Fruit fly (Drosophila melanogaster) whole organism: ENCODE data around the gene CG18666.

Experiments
- CG8478 ChIP-seq: fragments of >200 bp; optimal IDR thresholded peaks from 2 replicates; lab custom pipeline; 2018; ENCODE audit warnings: inconsistent platforms
- Dll ChIP-seq: fragments of >200 bp; optimal IDR thresholded peaks from 2 replicates; lab custom pipeline; 2017
- pan ChIP-seq: fragments of >200 bp; optimal IDR thresholded peaks from 2 replicates; lab custom pipeline; 2017
- psq ChIP-seq: fragments of >200 bp; optimal IDR thresholded peaks from 2 replicates; lab custom pipeline; 2017
- usp ChIP-seq: fragments of >200 bp; optimal IDR thresholded peaks from 2 replicates; lab custom pipeline; 2017; ENCODE audit warnings: missing biosample characterization, missing genetic modification characterization, mixed read lengths

DNA sequence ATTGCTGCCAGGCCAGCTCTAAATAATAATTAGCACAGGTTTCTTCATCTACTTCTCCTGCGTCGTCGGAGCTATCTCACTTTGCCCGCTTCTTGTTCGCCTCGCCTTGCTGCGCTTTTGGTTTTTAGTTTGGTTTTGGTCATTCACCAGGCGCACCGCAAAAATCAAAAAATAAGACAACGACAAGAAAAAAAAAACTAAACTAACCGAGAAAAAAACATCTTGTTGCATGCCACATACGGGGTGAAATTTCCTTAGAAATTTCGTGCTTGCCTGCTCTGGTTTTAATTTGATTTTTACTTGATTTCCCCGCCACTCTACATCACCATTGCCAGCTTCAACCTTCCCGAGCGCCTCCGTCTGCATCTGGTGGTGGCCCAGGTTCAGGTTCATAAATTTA lies 7.2 kb downstream of the CG18666 start:
- TF ChIP-seq psq (lab: Kevin White, UChicago) = no peak
- TF ChIP-seq pan (lab: Kevin White, UChicago) = no peak
- TF ChIP-seq Dll (lab: Kevin White, UChicago) = no peak
- no peak for TF ChIP-seq usp (GFP tag; lab: Kevin White, UChicago)
- TF ChIP-seq CG8478 (lab: Kevin White, UChicago) = no peak
